Worm (Caenorhabditis elegans) whole organism, early embryonic: Measurements from ENCODE around the gene gcy-5.

Experiments
- B0310.2 ChIP-seq: sonication (generic microtip); optimal IDR thresholded peaks from 2 replicates; lab custom pipeline; 2016; ENCODE audit warnings: mild to moderate bottlenecking, missing genetic modification characterization, missing compliant biosample characterization
- F13C5.2 ChIP-seq: sonication (generic microtip); optimal IDR thresholded peaks from 2 replicates; lab custom pipeline; 2017; ENCODE audit warnings: mild to moderate bottlenecking, missing genetic modification characterization, inconsistent platforms, missing compliant biosample characterization
- aly-1 ChIP-seq: sonication (generic microtip); optimal IDR thresholded peaks from 2 replicates; lab custom pipeline; 2016; ENCODE audit warnings: missing genetic modification characterization, missing compliant biosample characterization
- ama-1 ChIP-seq: fragments of 150-350 bp; optimal IDR thresholded peaks from 2 replicates; lab custom pipeline; 2014
- ceh-13 ChIP-seq: fragments of 200-800 bp; sonication (Bioruptor generic); optimal IDR thresholded peaks from 2 replicates; lab custom pipeline; 2018; ENCODE audit warnings: mild to moderate bottlenecking, missing genetic modification characterization, missing compliant biosample characterization
- ceh-36 ChIP-seq: sonication (generic microtip); optimal IDR thresholded peaks from 2 replicates; lab custom pipeline; 2016; ENCODE audit warnings: missing genetic modification characterization, inconsistent platforms, missing compliant biosample characterization
- ets-7 ChIP-seq: sonication (generic microtip); optimal IDR thresholded peaks from 2 replicates; lab custom pipeline; 2016; ENCODE audit warnings: missing genotype, missing genetic modification characterization, missing compliant biosample characterization
- flt-1 ChIP-seq: fragments of 200-800 bp; sonication (Bioruptor generic); IDR thresholded peaks from 2 replicates; pipeline ENCODE4 v1.3.6; 2022; ENCODE audit warnings: missing genetic modification characterization, missing compliant biosample characterization
- hmbx-1 ChIP-seq: sonication (generic microtip); optimal IDR thresholded peaks from 2 replicates; lab custom pipeline; 2016; ENCODE audit warnings: mild to moderate bottlenecking, missing genetic modification characterization, missing compliant biosample characterization
- hmg-4 ChIP-seq: fragments of 200-800 bp; sonication (Bioruptor generic); optimal IDR thresholded peaks from 2 replicates; lab custom pipeline; 2018; ENCODE audit warnings: mild to moderate bottlenecking, missing genetic modification characterization, missing compliant biosample characterization
- hnd-1 ChIP-seq: sonication (generic microtip); optimal IDR thresholded peaks from 2 replicates; lab custom pipeline; 2016; ENCODE audit warnings: missing genetic modification characterization, missing compliant biosample characterization
- pes-1 ChIP-seq: fragments of 200-800 bp; sonication (Bioruptor generic); IDR thresholded peaks from 2 replicates; pipeline ENCODE4 v1.3.6; 2022; ENCODE audit warnings: missing genetic modification reagents, missing genetic modification characterization, missing compliant biosample characterization
- scrt-1 ChIP-seq: fragments of 200-800 bp; sonication (Bioruptor generic); IDR thresholded peaks from 2 replicates; pipeline ENCODE4 v1.3.6; 2022; ENCODE audit warnings: missing genetic modification characterization, missing compliant biosample characterization
- sea-1 ChIP-seq: fragments of 200-800 bp; sonication (Bioruptor generic); conservative IDR thresholded peaks from 2 replicates; pipeline ENCODE4 v1.3.6; 2022; ENCODE audit warnings: missing genetic modification characterization, missing compliant biosample characterization
- tbx-11 ChIP-seq: fragments of 200-800 bp; sonication (Bioruptor generic); IDR thresholded peaks from 2 replicates; pipeline ENCODE4 v1.3.6; 2022; ENCODE audit warnings: missing genetic modification characterization, missing compliant biosample characterization
- tbx-37 ChIP-seq: fragments of 200-800 bp; sonication (Bioruptor generic); conservative IDR thresholded peaks from 2 replicates; pipeline ENCODE4 v1.3.6; 2022; ENCODE audit warnings: missing genetic modification reagents, missing genetic modification characterization, missing compliant biosample characterization
- tra-4 ChIP-seq: sonication (generic microtip); optimal IDR thresholded peaks from 2 replicates; lab custom pipeline; 2017; ENCODE audit warnings: missing genetic modification characterization, missing compliant biosample characterization

gcy-5 gene

ce11 chrII:10311973-10312372, 4.0 kb downstream of the gcy-5 start, which contains the start of gene srlf-34:
Gene srlf-34, plus strand, starts transcription at chrII:10312293.
- no peak for TF ChIP-seq ets-7 (tag; lab: Kevin White, UChicago)
- TF ChIP-seq ceh-36, result no peak
- TF ChIP-seq flt-1 (GFP tag; lab: Robert Waterston, UW), result no peak

- no peak for TF ChIP-seq sea-1 (GFP tag; lab: Robert Waterston, UW)
- no peak for TF ChIP-seq hmbx-1
- no peak for TF ChIP-seq ceh-13 (GFP tag; lab: Kevin White, UChicago)
- no peak for TF ChIP-seq hnd-1 (tag; lab: Kevin White, UChicago)
These were observed 6.7 kb downstream of the gcy-5 start, which contains the start of gene ZK970.8 for ce11 chrII:10309337-10309736. Gene ZK970.8, plus strand, starts transcription at chrII:10309637.

- no peak for TF ChIP-seq ama-1 (lab: Kevin White, UChicago)
- no peak for TF ChIP-seq B0310.2
- TF ChIP-seq ceh-13 (GFP tag; lab: Kevin White, UChicago), result no peak
- no peak for TF ChIP-seq aly-1 (tag; lab: Kevin White, UChicago)
- TF ChIP-seq hmg-4 (GFP tag; lab: Kevin White, UChicago), result no peak
- TF ChIP-seq hmbx-1, result no peak
- TF ChIP-seq sea-1 (GFP tag; lab: Robert Waterston, UW), result no peak
- TF ChIP-seq hnd-1 (tag; lab: Kevin White, UChicago), result no peak
- no peak for TF ChIP-seq tbx-37
- no peak for TF ChIP-seq tbx-11 (GFP tag; lab: Robert Waterston, UW)
- no peak for TF ChIP-seq tra-4 (tag; lab: Kevin White, UChicago)
- no peak for TF ChIP-seq scrt-1 (GFP tag; lab: Robert Waterston, UW)
- TF ChIP-seq flt-1 (GFP tag; lab: Robert Waterston, UW), result no peak
These were observed 7.3 kb downstream of the gcy-5 start, which contains the start of gene gcy-4 for ce11 chrII:10308726-10309125. Gene gcy-4, minus strand, starts transcription at chrII:10308826.

ce11 chrII:10304736-10305135, 11.3 kb downstream of the gcy-5 start:
- 0 out of 2 replicates have a peak, but pooled peaks have one; percentile 56 for TF ChIP-seq scrt-1 (GFP tag; lab: Robert Waterston, UW)

ce11 chrII:10303663-10304115, 12.3 kb downstream of the gcy-5 start, which contains the start of gene vha-9:
Gene vha-9, minus strand, starts transcription at chrII:10303713.
- TF ChIP-seq F13C5.2 (tag; lab: Kevin White, UChicago), result peak; percentile 36
- TF ChIP-seq pes-1, result no peak; the same call in 1 of the 2 replicates
- no peak for TF ChIP-seq flt-1 (GFP tag; lab: Robert Waterston, UW)
- no peak for TF ChIP-seq ceh-13 (GFP tag; lab: Kevin White, UChicago)
- TF ChIP-seq ceh-36, result peak; percentile 67
- TF ChIP-seq hmg-4 (GFP tag; lab: Kevin White, UChicago), result peak; percentile 43
- no peak for TF ChIP-seq tra-4 (tag; lab: Kevin White, UChicago)
- no peak for TF ChIP-seq tbx-37
- TF ChIP-seq hnd-1 (tag; lab: Kevin White, UChicago), result no peak
- no peak for TF ChIP-seq aly-1 (tag; lab: Kevin White, UChicago)
- no peak for TF ChIP-seq sea-1 (GFP tag; lab: Robert Waterston, UW)
- peak; percentile 29; the same call in 1 of the 2 replicates for TF ChIP-seq scrt-1 (GFP tag; lab: Robert Waterston, UW)
- TF ChIP-seq ets-7 (tag; lab: Kevin White, UChicago), result no peak
- TF ChIP-seq hmbx-1, result no peak
- TF ChIP-seq ama-1 (lab: Kevin White, UChicago), result no peak
- no peak for TF ChIP-seq tbx-11 (GFP tag; lab: Robert Waterston, UW)
- no peak for TF ChIP-seq B0310.2

ce11 chrII:10302646-10303045, 13.4 kb downstream of the gcy-5 start, which contains the start of gene clpp-1:
Gene clpp-1, minus strand, starts transcription at chrII:10302842.
- TF ChIP-seq aly-1 (tag; lab: Kevin White, UChicago) (no peak), ets-7 (tag; lab: Kevin White, UChicago) (no peak), pes-1 (no peak), scrt-1 (GFP tag; lab: Robert Waterston, UW) (no peak), hmg-4 (GFP tag; lab: Kevin White, UChicago) (no peak), ceh-36 (no peak), sea-1 (GFP tag; lab: Robert Waterston, UW) (no peak)

ce11 chrII:10302141-10302574, 13.9 kb downstream of the gcy-5 start:
- 0 out of 2 replicates have a peak, but pooled peaks have one; percentile 37 for TF ChIP-seq tbx-11 (GFP tag; lab: Robert Waterston, UW)

- TF ChIP-seq pes-1, result peak; percentile 54; the same call in 1 of the 2 replicates
- no peak for TF ChIP-seq ceh-13 (GFP tag; lab: Kevin White, UChicago)
- no peak for TF ChIP-seq sea-1 (GFP tag; lab: Robert Waterston, UW)
- TF ChIP-seq tbx-37, result peak; percentile 54; the same call in 1 of the 2 replicates
- TF ChIP-seq ets-7 (tag; lab: Kevin White, UChicago), result no peak
- no peak for TF ChIP-seq hnd-1 (tag; lab: Kevin White, UChicago)
- TF ChIP-seq F13C5.2 (tag; lab: Kevin White, UChicago), result peak; percentile 88
- no peak for TF ChIP-seq hmbx-1
These were observed 15.1 kb downstream of the gcy-5 start, which contains the start of gene mdt-22 for ce11 chrII:10300954-10301353. Gene mdt-22, plus strand, starts transcription at chrII:10301216.
